Worm (Caenorhabditis elegans): ENCODE data around the gene C50E3.12.

C50E3.12 gene

DNA sequence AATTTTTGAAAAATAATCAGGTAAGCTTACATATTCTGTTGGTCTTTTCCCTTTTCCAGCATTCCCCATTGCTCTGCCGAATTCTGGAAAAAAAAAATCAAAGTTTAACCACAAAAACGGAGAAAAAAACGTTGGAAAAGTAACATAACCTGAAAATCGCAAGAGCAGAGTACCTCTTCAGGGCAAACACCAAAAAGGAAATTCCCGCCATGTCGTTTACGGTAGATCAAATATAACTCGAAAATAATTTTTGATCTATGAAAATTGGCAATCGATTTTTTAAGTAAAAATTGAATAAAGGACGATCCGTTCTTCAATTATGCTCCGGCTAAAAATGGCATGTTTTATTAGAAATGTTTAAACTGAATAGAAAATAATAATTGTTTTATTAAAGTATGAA lies 18.5 kb downstream of the C50E3.12 start, which contains the start of gene C50E3.11:
Gene C50E3.11, minus strand, starts transcription at position 83 of the 400 bp plus-strand sequence.
- no peak for TF ChIP-seq ceh-24 (tag; optimal IDR thresholded peaks at IDR 0.05)
- no peak for TF ChIP-seq madf-2 (tag; optimal IDR thresholded peaks at IDR 0.05)
- no peak for TF ChIP-seq gmeb-2 (tag; optimal IDR thresholded peaks at IDR 0.05)
- no peak for TF ChIP-seq ceh-14 (tag; optimal IDR thresholded peaks at IDR 0.05)
- no peak for TF ChIP-seq dve-1 (tag; optimal IDR thresholded peaks at IDR 0.05)

DNA sequence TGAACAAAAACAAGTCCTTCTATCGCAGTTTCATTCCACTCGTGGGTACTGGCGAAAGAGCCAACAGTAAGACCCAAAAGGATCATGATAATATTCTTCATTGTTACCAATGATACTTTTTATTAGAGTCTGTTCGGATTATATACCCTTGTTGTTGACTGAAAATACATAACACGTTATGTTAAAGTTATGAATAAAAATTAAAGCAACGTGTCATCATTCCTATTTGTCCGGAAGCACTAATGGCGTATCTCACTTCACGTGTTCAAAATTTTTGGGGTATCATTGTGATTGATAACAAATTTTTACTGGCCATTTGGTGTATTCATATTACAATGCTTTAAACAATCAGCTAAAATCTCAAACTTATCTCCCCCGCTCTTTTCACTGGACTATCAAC lies 20.4 kb downstream of the C50E3.12 start, which contains the start of gene scl-26:
Gene scl-26, minus strand, starts transcription at position 101 of the 400 bp plus-strand sequence.
- no peak for TF ChIP-seq mec-3 (tag; optimal IDR thresholded peaks at IDR 0.05; ENCODE audit: borderline replicate concordance)
- no peak for TF ChIP-seq fax-1 (tag; optimal IDR thresholded peaks at IDR 0.05)
- no peak for TF ChIP-seq pax-1 (tag; optimal IDR thresholded peaks at IDR 0.05)
- TF ChIP-seq odd-2 (tag; optimal IDR thresholded peaks at IDR 0.05): no peak
- TF ChIP-seq tbx-7 (tag; optimal IDR thresholded peaks at IDR 0.05): no peak
- no peak for TF ChIP-seq ama-1 (optimal IDR thresholded peaks at IDR 0.05)
- TF ChIP-seq fkh-6 (tag; optimal IDR thresholded peaks at IDR 0.05): no peak

DNA sequence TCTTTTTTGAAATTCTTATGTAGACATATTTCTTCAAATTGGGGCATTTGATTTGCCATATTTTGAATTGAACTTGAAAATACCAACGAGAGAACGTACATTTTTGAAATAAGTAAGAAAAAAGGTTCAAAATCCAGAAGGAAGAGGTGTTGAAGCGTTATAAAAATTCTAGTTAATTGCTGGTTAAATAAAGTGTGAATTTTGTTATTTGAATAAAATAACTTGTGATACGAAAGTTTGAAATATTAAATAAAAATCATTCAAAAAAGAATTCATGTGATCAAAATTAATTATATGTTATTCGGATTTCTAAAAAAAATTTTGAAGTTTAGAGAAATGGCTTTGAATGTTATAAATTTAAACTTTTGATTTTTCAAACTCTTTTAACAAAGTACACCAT lies 21.7 kb downstream of the C50E3.12 start, which contains the start of gene C50E3.9:
Gene C50E3.9, minus strand, starts transcription at position 101 of the 400 bp plus-strand sequence.
- TF ChIP-seq ceh-34 (tag; optimal IDR thresholded peaks at IDR 0.05) (no peak), Y22D7AL.16 (tag; optimal IDR thresholded peaks at IDR 0.05) (no peak), pha-4 (tag; optimal IDR thresholded peaks at IDR 0.05) (no peak), hlh-6 (tag; optimal IDR thresholded peaks at IDR 0.05) (no peak), sox-4 (tag; optimal IDR thresholded peaks at IDR 0.05) (no peak), madf-2 (tag; optimal IDR thresholded peaks at IDR 0.05) (no peak), zip-5 (tag; optimal IDR thresholded peaks at IDR 0.05) (no peak), pqm-1 (tag; optimal IDR thresholded peaks at IDR 0.05) (no peak), ets-4 (tag; optimal IDR thresholded peaks at IDR 0.05) (no peak), eyg-1 (tag; optimal IDR thresholded peaks at IDR 0.05) (no peak)

DNA sequence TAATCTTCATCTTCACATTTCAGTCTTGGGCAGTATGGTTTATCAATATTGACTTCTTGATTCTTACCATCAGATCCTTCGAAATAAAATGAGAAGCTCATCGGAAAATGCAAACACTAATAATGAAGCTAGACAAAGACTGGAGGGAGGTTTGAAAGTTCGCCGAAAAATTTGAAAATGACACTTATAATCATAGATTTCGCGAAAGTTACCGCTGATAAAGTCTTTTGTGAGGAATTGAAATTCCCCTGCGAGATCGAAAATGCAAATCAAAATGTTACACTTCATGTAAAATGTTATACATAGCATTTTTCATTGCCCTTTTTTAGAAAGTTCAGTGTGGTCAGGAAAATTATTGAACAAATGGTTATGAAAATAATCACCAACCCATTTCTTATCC lies 23.6 kb downstream of the C50E3.12 start, which contains the start of gene C50E3.7:
Gene C50E3.7, minus strand, starts transcription at position 101 of the 400 bp plus-strand sequence.
- no peak for TF ChIP-seq ceh-6 (GFP tag; optimal IDR thresholded peaks at IDR 0.05)
- no peak for TF ChIP-seq zip-5 (tag; optimal IDR thresholded peaks at IDR 0.05)
- no peak for TF ChIP-seq hlh-6 (tag; optimal IDR thresholded peaks at IDR 0.05)
- TF ChIP-seq pros-1 (tag; optimal IDR thresholded peaks at IDR 0.05): no peak

DNA sequence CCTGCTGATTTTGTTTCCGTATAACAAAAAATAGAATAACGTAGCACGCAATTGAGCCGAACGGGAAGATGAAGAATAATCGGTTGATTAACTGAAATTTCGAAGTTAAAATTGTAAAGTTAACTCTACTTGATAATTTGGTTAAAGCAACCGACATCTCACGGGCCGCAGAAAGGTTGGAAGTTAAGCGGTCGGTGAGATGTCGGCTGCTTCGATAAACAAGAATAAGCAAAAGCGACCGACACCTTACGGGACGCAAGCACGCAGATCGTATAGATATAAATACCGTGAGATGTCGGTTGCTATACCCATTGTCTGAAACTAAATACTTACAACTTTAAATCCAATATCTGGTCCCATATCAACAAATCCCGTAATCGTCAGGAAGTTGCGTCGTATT lies 26.7 kb downstream of the C50E3.12 start:
- no peak for TF ChIP-seq pha-2 (tag; optimal IDR thresholded peaks at IDR 0.05)

DNA sequence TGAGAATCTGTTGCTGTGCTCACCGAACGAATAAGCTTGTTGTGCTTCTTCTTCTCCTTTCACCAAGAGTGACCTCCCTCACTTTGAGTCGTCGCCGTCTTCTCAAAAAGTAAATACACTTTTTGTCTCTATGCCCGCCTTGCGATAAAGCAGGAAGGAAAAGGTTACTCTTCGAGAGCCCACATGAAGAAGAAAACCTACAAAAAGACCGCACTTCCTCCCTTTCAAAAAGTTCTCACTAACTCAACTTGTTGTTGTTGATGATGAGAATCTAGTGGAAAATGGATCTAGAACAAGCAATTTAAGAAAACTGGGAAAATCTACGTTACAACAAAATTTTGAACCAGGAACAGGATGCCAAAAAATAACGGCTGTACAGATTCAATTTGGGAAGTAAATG lies 31.4 kb downstream of the C50E3.12 start, which contains the start of gene C50E3.6:
Gene C50E3.6, minus strand, starts transcription at position 101 of the 400 bp plus-strand sequence.
- TF ChIP-seq ahr-1 (tag; optimal IDR thresholded peaks at IDR 0.05): no peak
- no peak for TF ChIP-seq ttx-3 (tag; optimal IDR thresholded peaks at IDR 0.05)
- no peak for TF ChIP-seq npax-4 (tag; optimal IDR thresholded peaks at IDR 0.05)
- TF ChIP-seq nfya-1 (tag; optimal IDR thresholded peaks at IDR 0.05): no peak
- TF ChIP-seq F13H6.1 (tag; optimal IDR thresholded peaks at IDR 0.05): no peak
- no peak for TF ChIP-seq fax-1 (tag; optimal IDR thresholded peaks at IDR 0.05)
- no peak for TF ChIP-seq dve-1 (tag; optimal IDR thresholded peaks at IDR 0.05)
- no peak for TF ChIP-seq ceh-14 (tag; optimal IDR thresholded peaks at IDR 0.05)
- TF ChIP-seq ama-1 (optimal IDR thresholded peaks at IDR 0.05): no peak
- TF ChIP-seq hlh-13 (GFP tag; optimal IDR thresholded peaks at IDR 0.05): no peak
- TF ChIP-seq C38D4.7 (GFP tag; optimal IDR thresholded peaks at IDR 0.05): no peak
- no peak for TF ChIP-seq ceh-48 (tag; optimal IDR thresholded peaks at IDR 0.05)
- no peak for TF ChIP-seq C08G9.2 (tag; optimal IDR thresholded peaks at IDR 0.05)

All from whole organism, late embryonic.